Worm (Caenorhabditis elegans) whole organism, L4 larva: ENCODE results near the gene srj-26.
A peak's percentile ranks its signal among the peaks of the same experiment; 100 is the strongest.

ENCODE experiments used
- Y48G9A.11 ChIP-seq: fragments of 200-800 bp; sonication (Bioruptor generic); IDR thresholded peaks from 2 replicates; pipeline ENCODE4 v1.3.6; 2022; ENCODE audit warnings: missing genetic modification reagents, missing genetic modification characterization, missing compliant biosample characterization
- aly-2 ChIP-seq: sonication (generic microtip); optimal IDR thresholded peaks from 2 replicates; lab custom pipeline; 2018; ENCODE audit warnings: missing biosample characterization, missing genetic modification characterization
- ceh-28 ChIP-seq: fragments of 150-350 bp; optimal IDR thresholded peaks from 2 replicates; lab custom pipeline; 2014; ENCODE audit warnings: missing biosample characterization, missing genetic modification reagents, missing genetic modification characterization
- ces-1 ChIP-seq: fragments of 150-350 bp; sonication (generic microtip); optimal IDR thresholded peaks from 4 replicates; lab custom pipeline; 2014; ENCODE audit warnings: missing biosample characterization, missing genetic modification reagents, missing genetic modification characterization
- daf-16 ChIP-seq, 3 experiments: sonication (generic microtip); optimal IDR thresholded peaks; 2 replicates each; lab custom pipeline; 2016 to 2017; ENCODE audit warnings: missing genetic modification characterization in 3 of 3, missing genetic modification reagents in 3 of 3, mild to moderate bottlenecking in 2 of 3, missing compliant biosample characterization in 2 of 3, missing biosample characterization in 1 of 3, moderate library complexity in 1 of 3
- daf-19 ChIP-seq: fragments of 200-800 bp; sonication (Bioruptor generic); conservative IDR thresholded peaks from 2 replicates; pipeline ENCODE4 v1.3.6; 2022; ENCODE audit warnings: missing genetic modification characterization, missing compliant biosample characterization
- dpl-1 ChIP-seq: fragments of 150-350 bp; optimal IDR thresholded peaks from 2 replicates; lab custom pipeline; 2014; ENCODE audit warnings: missing biosample characterization, missing genetic modification reagents, missing genetic modification characterization
- duxl-1 ChIP-seq: sonication (generic microtip); optimal IDR thresholded peaks from 2 replicates; lab custom pipeline; 2016; ENCODE audit warnings: mild to moderate bottlenecking, missing genetic modification characterization, moderate library complexity, missing compliant biosample characterization; ENCODE audit not compliant: poor library complexity
- dve-1 ChIP-seq: sonication (generic microtip); optimal IDR thresholded peaks from 2 replicates; lab custom pipeline; 2017; ENCODE audit warnings: antibody characterized with exemption, mild to moderate bottlenecking, missing genetic modification characterization, missing compliant biosample characterization; ENCODE audit not compliant: insufficient read depth
- egl-27 ChIP-seq: sonication (generic microtip); optimal IDR thresholded peaks from 3 replicates; lab custom pipeline; 2017; ENCODE audit warnings: missing biosample characterization, missing genetic modification reagents, missing genetic modification characterization
- gei-8 ChIP-seq: fragments of 200-800 bp; sonication (Bioruptor generic); optimal IDR thresholded peaks from 2 replicates; lab custom pipeline; 2018; ENCODE audit warnings: mild to moderate bottlenecking, missing genetic modification characterization, missing compliant biosample characterization
- hlh-30 ChIP-seq: sonication (generic microtip); optimal IDR thresholded peaks from 2 replicates; lab custom pipeline; 2017; ENCODE audit warnings: antibody characterized with exemption, mild to moderate bottlenecking, missing genetic modification characterization, missing compliant biosample characterization; ENCODE audit not compliant: insufficient read depth
- lin-29 ChIP-seq: fragments of 200-800 bp; sonication (Bioruptor generic); IDR thresholded peaks from 2 replicates; pipeline ENCODE4 v1.3.6; 2022; ENCODE audit warnings: missing genetic modification reagents, missing genetic modification characterization, missing compliant biosample characterization
- lin-39 ChIP-seq: fragments of 150-350 bp; optimal IDR thresholded peaks from 2 replicates; lab custom pipeline; 2014; ENCODE audit warnings: missing biosample characterization, missing genetic modification reagents, missing genetic modification characterization
- lir-3 ChIP-seq: sonication (generic microtip); optimal IDR thresholded peaks from 2 replicates; lab custom pipeline; 2016; ENCODE audit warnings: mild to moderate bottlenecking, missing genetic modification characterization, missing compliant biosample characterization
- madf-9 ChIP-seq: fragments of 200-800 bp; sonication (Bioruptor generic); conservative IDR thresholded peaks from 2 replicates; pipeline ENCODE4 v1.3.6; 2022; ENCODE audit warnings: missing genetic modification reagents, missing genetic modification characterization, missing compliant biosample characterization
- mep-1 ChIP-seq: fragments of 150-350 bp; sonication (generic microtip); optimal IDR thresholded peaks from 3 replicates; lab custom pipeline; 2014; ENCODE audit warnings: missing biosample characterization, missing genetic modification characterization
- mxl-3 ChIP-seq: fragments of 200-800 bp; sonication (Bioruptor generic); optimal IDR thresholded peaks from 2 replicates; lab custom pipeline; 2018; ENCODE audit warnings: mild to moderate bottlenecking, missing genetic modification characterization, missing compliant biosample characterization
- nhr-10 ChIP-seq: fragments of 150-350 bp; optimal IDR thresholded peaks from 2 replicates; lab custom pipeline; 2014; ENCODE audit warnings: missing biosample characterization, missing genetic modification characterization
- nhr-237 ChIP-seq: sonication (generic microtip); optimal IDR thresholded peaks from 2 replicates; lab custom pipeline; 2017; ENCODE audit warnings: missing biosample characterization, missing genetic modification characterization
- nhr-28 ChIP-seq: fragments of 150-350 bp; optimal IDR thresholded peaks from 2 replicates; lab custom pipeline; 2014; ENCODE audit warnings: missing biosample characterization, missing genetic modification characterization
- nhr-6 ChIP-seq: fragments of 150-350 bp; optimal IDR thresholded peaks from 2 replicates; lab custom pipeline; 2014; ENCODE audit warnings: missing biosample characterization, missing genetic modification characterization
- nhr-77 ChIP-seq: fragments of 150-350 bp; optimal IDR thresholded peaks from 2 replicates; lab custom pipeline; 2014; ENCODE audit warnings: missing biosample characterization, missing genetic modification characterization
- pha-4 ChIP-seq, 2 experiments: fragments of 150-350 bp in 1 of 2; fragments of 200-800 bp in 1 of 2; sonication (Bioruptor generic) in 1 of 2; IDR thresholded peaks in 1 of 2; optimal IDR thresholded peaks in 1 of 2; 2 replicates each; pipeline versions ENCODE4 v1.3.6 to Lab custom; 2014 to 2022; ENCODE audit warnings: missing genetic modification characterization in 2 of 2, missing genetic modification reagents in 2 of 2, missing biosample characterization in 1 of 2, missing compliant biosample characterization in 1 of 2
- php-3 ChIP-seq: fragments of 200-800 bp; sonication (Bioruptor generic); IDR thresholded peaks from 2 replicates; pipeline ENCODE4 v1.3.6; 2022; ENCODE audit warnings: missing genetic modification reagents, missing genetic modification characterization, missing compliant biosample characterization
- pqm-1 ChIP-seq: sonication (generic microtip); optimal IDR thresholded peaks from 2 replicates; lab custom pipeline; 2017; ENCODE audit warnings: missing biosample characterization, missing genetic modification characterization
- saeg-2 ChIP-seq: fragments of 200-800 bp; sonication (Bioruptor generic); IDR thresholded peaks from 2 replicates; pipeline ENCODE4 v1.3.6; 2022; ENCODE audit warnings: missing genetic modification reagents, missing genetic modification characterization, missing compliant biosample characterization
- snpc-4 ChIP-seq: fragments of 150-350 bp; optimal IDR thresholded peaks from 2 replicates; lab custom pipeline; 2014; ENCODE audit warnings: missing biosample characterization, missing genetic modification characterization
- unc-62 ChIP-seq, 3 experiments: fragments of 150-350 bp in 1 of 3; sonication (generic microtip); optimal IDR thresholded peaks in 2 of 3; peaks in 1 of 3; 1 replicate in 1 of 3; 2 replicates in 2 of 3; lab custom pipeline; 2014 to 2017; ENCODE audit warnings: missing biosample characterization in 3 of 3, missing genetic modification characterization in 3 of 3, missing genetic modification reagents in 3 of 3, missing genotype in 1 of 3
- zip-2 ChIP-seq: fragments of 150-350 bp; optimal IDR thresholded peaks from 2 replicates; lab custom pipeline; 2014; ENCODE audit warnings: missing biosample characterization, missing genetic modification characterization
- ztf-7 ChIP-seq: fragments of 150-350 bp; optimal IDR thresholded peaks from 2 replicates; lab custom pipeline; 2014; ENCODE audit warnings: missing biosample characterization, missing genetic modification characterization

The srj-26 gene

ce11 chrV:18420797-18421196, at the start of gene srj-26:
TSS of gene srj-26 (plus strand) at chrV:18421097.
- TF ChIP-seq nhr-28 (tag; lab: Kevin White, UChicago) (no peak), lin-29 (GFP tag; lab: Robert Waterston, UW) (no peak), ces-1 (GFP tag; lab: Kevin White, UChicago) (no peak), ceh-28 (tag; lab: Kevin White, UChicago) (no peak), nhr-6 (no peak), snpc-4 (tag; lab: Kevin White, UChicago) (no peak), saeg-2 (no peak), zip-2 (tag; lab: Kevin White, UChicago) (no peak), nhr-237 (tag; lab: Kevin White, UChicago) (no peak)

DNA sequence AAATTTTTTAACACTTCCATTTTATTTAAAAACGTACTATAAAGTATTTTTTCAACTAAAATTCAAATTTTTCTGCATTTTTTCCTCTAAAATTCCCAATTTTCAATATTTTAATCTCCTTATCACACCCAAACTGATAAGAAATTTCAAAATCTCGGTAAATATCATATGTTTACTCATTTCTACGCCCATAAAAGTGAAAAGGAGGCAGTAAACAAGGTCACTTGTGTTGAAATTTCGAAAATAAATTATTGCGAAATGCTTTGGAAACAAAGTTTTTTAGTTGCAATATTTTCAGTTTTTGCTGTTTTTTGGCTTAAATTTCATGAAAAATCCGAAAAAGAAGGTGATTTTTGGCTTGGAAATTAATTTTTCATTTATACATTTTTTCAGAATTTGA, 49.3 kb upstream of the srj-26 start, which contains the start of gene C08E8.4:
C08E8.4 (plus strand) TSS at position 268 of the 400 bp plus-strand sequence.
- TF ChIP-seq gei-8 (GFP tag; lab: Kevin White, UChicago) (no peak), pqm-1 (tag; lab: Kevin White, UChicago) (peak; percentile 61), lir-3 (tag; lab: Kevin White, UChicago) (no peak), daf-16 (GFP tag; optimal IDR thresholded peaks at IDR 0.05; lab: Kevin White, UChicago) (no peak), daf-16 (tag; optimal IDR thresholded peaks at IDR 0.05; lab: Kevin White, UChicago) (peak; percentile 100), nhr-77 (tag; lab: Kevin White, UChicago) (peak; percentile 6), php-3 (GFP tag; lab: Robert Waterston, UW) (peak; percentile 64; the same call in 1 of the 2 replicates), lin-29 (GFP tag; lab: Robert Waterston, UW) (no peak), mxl-3 (GFP tag; lab: Kevin White, UChicago) (no peak), dve-1 (tag; lab: Kevin White, UChicago) (peak; percentile 72), mep-1 (peak; percentile 10), aly-2 (tag; lab: Kevin White, UChicago) (no peak), nhr-28 (tag; lab: Kevin White, UChicago) (peak; percentile 29), hlh-30 (peak; percentile 35), dpl-1 (no peak)

- TF ChIP-seq Y48G9A.11: no peak
Measured at ce11 chrV:18374194-18374593, 46.7 kb upstream of the srj-26 start, which contains the start of gene Y51A2B.2. TSS of gene Y51A2B.2 (plus strand) at chrV:18374494.

DNA sequence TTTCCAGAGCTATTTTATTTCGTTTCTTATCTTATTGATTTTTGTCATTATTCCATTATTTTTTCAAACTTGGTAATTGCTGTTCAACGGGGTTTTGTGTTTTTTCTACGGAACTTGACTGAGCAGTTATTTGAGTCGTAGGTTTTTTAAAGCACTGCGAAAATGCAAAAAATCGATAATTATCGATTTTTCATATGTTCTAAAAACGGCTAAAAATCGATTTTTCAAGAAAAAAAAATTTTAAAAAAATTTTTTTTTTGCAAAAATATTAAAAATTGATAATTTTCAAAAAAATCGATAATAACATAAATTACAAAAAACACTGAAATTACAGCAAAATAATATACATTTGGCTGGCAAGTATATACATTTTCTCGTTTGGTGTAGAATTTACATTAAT, 45.3 kb upstream of the srj-26 start:
- TF ChIP-seq ceh-28 (tag; lab: Kevin White, UChicago): peak; percentile 78
- TF ChIP-seq madf-9 (GFP tag; lab: Robert Waterston, UW): no peak

DNA sequence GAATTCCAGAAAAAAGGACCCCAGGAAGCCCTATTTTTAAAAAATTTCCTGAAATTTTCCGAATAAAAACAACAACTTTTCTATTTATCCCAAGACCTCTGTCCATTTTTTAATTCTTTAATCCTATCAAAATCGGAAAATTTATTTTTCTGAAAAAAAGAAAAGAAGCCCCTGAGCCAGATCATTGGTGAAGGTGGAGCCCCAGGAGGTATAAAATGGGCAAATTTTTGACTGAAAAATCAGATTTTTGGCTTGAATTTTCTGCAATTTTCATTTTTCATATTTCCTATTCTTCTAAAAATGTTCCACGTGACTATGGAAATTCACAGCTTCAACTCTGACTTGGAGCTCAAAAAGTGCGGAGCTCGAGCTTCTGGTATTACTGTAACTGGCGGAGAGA, 42.1 kb upstream of the srj-26 start, which contains the start of gene Y51A2B.8:
Y51A2B.8 (plus strand) TSS at position 301 of the 400 bp plus-strand sequence.
- TF ChIP-seq pha-4 (GFP tag; IDR thresholded peaks at IDR 0.05; lab: Robert Waterston, UW) (no peak), pha-4 (tag; optimal IDR thresholded peaks at IDR 0.05; lab: Kevin White, UChicago) (no peak), lin-39 (no peak), dpl-1 (no peak), nhr-10 (tag; lab: Kevin White, UChicago) (no peak), egl-27 (no peak), duxl-1 (tag; lab: Kevin White, UChicago) (no peak), nhr-28 (tag; lab: Kevin White, UChicago) (no peak), daf-19 (GFP tag; lab: Robert Waterston, UW) (no peak)

- no peak for TF ChIP-seq ztf-7 (tag; lab: Kevin White, UChicago)
- TF ChIP-seq unc-62 (GFP tag; optimal IDR thresholded peaks at IDR 0.05 in 1 of 2; lab: Kevin White, UChicago): peak in 1 of 2 experiments; percentile 9
- no peak for TF ChIP-seq unc-62 (tag; optimal IDR thresholded peaks at IDR 0.05; lab: Kevin White, UChicago)
- TF ChIP-seq, all 104 proteins: peak for 1
Measured at ce11 chrV:18382590-18382989, 38.3 kb upstream of the srj-26 start, which contains the start of gene nhr-288. TSS of gene nhr-288 (minus strand) at chrV:18382690.
